Worm (Caenorhabditis elegans) whole organism, late embryonic: ENCODE measurements around the gene str-155.

ENCODE experiments used
- nhr-11 ChIP-seq: fragments of 150-350 bp; optimal IDR thresholded peaks from 2 replicates; lab custom pipeline; 2014; ENCODE audit warnings: missing biosample characterization, missing genetic modification characterization
- npax-4 ChIP-seq: sonication (generic microtip); optimal IDR thresholded peaks from 2 replicates; lab custom pipeline; 2016; ENCODE audit warnings: missing genetic modification characterization, missing compliant biosample characterization
- rnt-1 ChIP-seq: sonication (generic microtip); optimal IDR thresholded peaks from 2 replicates; lab custom pipeline; 2016; ENCODE audit warnings: missing genetic modification characterization, missing compliant biosample characterization

ce11 chrIV:4941681-4942080 lies 25.9 kb downstream of the str-155 start, which contains the start of gene Y9C9A.5:
- TF ChIP-seq npax-4: no peak
- no peak for TF ChIP-seq rnt-1
- no peak for TF ChIP-seq nhr-11 (tag; lab: Kevin White, UChicago)
